Worm (Caenorhabditis elegans) whole organism, L1 larva: ENCODE results near the gene sec-16A.1.

Source experiments
- F16B12.6 ChIP-seq: fragments of 150-350 bp; optimal IDR thresholded peaks from 2 replicates; lab custom pipeline; 2014; ENCODE audit warnings: missing biosample characterization, missing genetic modification characterization
- alr-1 ChIP-seq: fragments of 200-800 bp; sonication (Bioruptor generic); optimal IDR thresholded peaks from 2 replicates; lab custom pipeline; 2018; ENCODE audit warnings: borderline replicate concordance, mild to moderate bottlenecking, missing genetic modification characterization, missing compliant biosample characterization
- aly-2 ChIP-seq: fragments of 150-350 bp; optimal IDR thresholded peaks from 2 replicates; lab custom pipeline; 2014; ENCODE audit warnings: missing biosample characterization, missing genetic modification characterization
- ceh-82 ChIP-seq, 3 experiments: fragments of 150-350 bp in 1 of 3; sonication (generic microtip) in 2 of 3; optimal IDR thresholded peaks; 2 replicates each; lab custom pipeline; 2014 to 2017; ENCODE audit warnings: missing biosample characterization in 3 of 3, missing genetic modification characterization in 3 of 3
- ceh-88 ChIP-seq: fragments of 200-800 bp; sonication (Bioruptor generic); IDR thresholded peaks from 2 replicates; pipeline ENCODE4 v1.3.6; 2022; ENCODE audit warnings: missing genetic modification characterization, missing compliant biosample characterization
- ceh-90 ChIP-seq: sonication (generic microtip); optimal IDR thresholded peaks from 2 replicates; lab custom pipeline; 2016; ENCODE audit warnings: missing genetic modification characterization, missing compliant biosample characterization
- ces-1 ChIP-seq: fragments of 150-350 bp; optimal IDR thresholded peaks from 2 replicates; lab custom pipeline; 2014; ENCODE audit warnings: missing biosample characterization, missing genetic modification reagents, missing genetic modification characterization
- efl-1 ChIP-seq, 4 experiments: fragments of 150-350 bp; optimal IDR thresholded peaks in 3 of 4; peaks in 1 of 4; 1 replicate in 1 of 4; 2 replicates in 3 of 4; lab custom pipeline; 2014; ENCODE audit warnings: missing biosample characterization in 2 of 4, missing genetic modification characterization in 2 of 4, missing genetic modification reagents in 2 of 4
- egl-13 ChIP-seq: sonication (generic microtip); optimal IDR thresholded peaks from 2 replicates; lab custom pipeline; 2016; ENCODE audit warnings: missing genotype, missing genetic modification reagents, missing genetic modification characterization, missing compliant biosample characterization
- egl-27 ChIP-seq, 2 experiments: fragments of 150-350 bp in 1 of 2; sonication (generic microtip); optimal IDR thresholded peaks; 3 replicates each; lab custom pipeline; 2017 to 2018; ENCODE audit warnings: missing biosample characterization in 2 of 2, missing genetic modification characterization in 2 of 2, missing genetic modification reagents in 2 of 2
- fkh-10 ChIP-seq: sonication (generic microtip); optimal IDR thresholded peaks from 2 replicates; lab custom pipeline; 2017; ENCODE audit warnings: missing biosample characterization, missing genetic modification reagents, missing genetic modification characterization
- fkh-4 ChIP-seq: sonication (generic microtip); optimal IDR thresholded peaks from 2 replicates; lab custom pipeline; 2016; ENCODE audit warnings: missing compliant biosample characterization, missing genetic modification characterization, borderline replicate concordance
- fkh-8 ChIP-seq: sonication (generic microtip); optimal IDR thresholded peaks from 2 replicates; lab custom pipeline; 2016; ENCODE audit warnings: mild to moderate bottlenecking, missing genetic modification characterization, missing compliant biosample characterization
- grh-1 ChIP-seq: fragments of 200-800 bp; sonication (Bioruptor generic); IDR thresholded peaks from 2 replicates; pipeline ENCODE4 v1.3.6; 2022; ENCODE audit warnings: missing genetic modification reagents, missing genetic modification characterization, missing compliant biosample characterization
- hpl-2 ChIP-seq: fragments of 150-350 bp; optimal IDR thresholded peaks from 2 replicates; lab custom pipeline; 2014; ENCODE audit warnings: missing biosample characterization, missing genetic modification reagents, missing genetic modification characterization
- irx-1 ChIP-seq: sonication (generic microtip); optimal IDR thresholded peaks from 2 replicates; lab custom pipeline; 2016; ENCODE audit warnings: missing genetic modification characterization, missing compliant biosample characterization
- isw-1 ChIP-seq: fragments of 200-800 bp; sonication (Bioruptor generic); IDR thresholded peaks from 2 replicates; pipeline ENCODE4 v1.3.6; 2022; ENCODE audit warnings: missing genetic modification characterization, missing compliant biosample characterization
- lin-13 ChIP-seq: fragments of 150-350 bp; optimal IDR thresholded peaks from 2 replicates; lab custom pipeline; 2014; ENCODE audit warnings: missing biosample characterization, missing genetic modification reagents, missing genetic modification characterization
- lin-14 ChIP-seq: fragments of 200-800 bp; sonication (Bioruptor generic); optimal IDR thresholded peaks from 2 replicates; lab custom pipeline; 2018; ENCODE audit warnings: mild to moderate bottlenecking, missing genetic modification characterization, moderate library complexity, missing compliant biosample characterization
- lir-3 ChIP-seq: sonication (generic microtip); optimal IDR thresholded peaks from 2 replicates; lab custom pipeline; 2016; ENCODE audit warnings: mild to moderate bottlenecking, missing genetic modification characterization, moderate library complexity, missing compliant biosample characterization; ENCODE audit not compliant: poor library complexity
- lsy-2 ChIP-seq, 2 experiments: fragments of 150-350 bp; optimal IDR thresholded peaks; 2 replicates each; lab custom pipeline; 2014; ENCODE audit warnings: missing biosample characterization in 2 of 2, missing genetic modification characterization in 2 of 2
- mab-9 ChIP-seq: fragments of 200-800 bp; sonication (Bioruptor generic); IDR thresholded peaks from 2 replicates; pipeline ENCODE4 v1.3.6; 2022; ENCODE audit warnings: missing genetic modification reagents, missing genetic modification characterization, missing compliant biosample characterization
- mdl-1 ChIP-seq, 2 experiments: fragments of 150-350 bp; optimal IDR thresholded peaks; 2 replicates each; lab custom pipeline; 2014 to 2017; ENCODE audit warnings: missing biosample characterization in 2 of 2, missing genetic modification characterization in 2 of 2, inconsistent platforms in 1 of 2
- mef-2 ChIP-seq: fragments of 150-350 bp; optimal IDR thresholded peaks from 2 replicates; lab custom pipeline; 2014; ENCODE audit warnings: missing biosample characterization, missing genetic modification characterization
- mep-1 ChIP-seq: fragments of 150-350 bp; optimal IDR thresholded peaks from 2 replicates; lab custom pipeline; 2014; ENCODE audit warnings: missing biosample characterization, missing genetic modification characterization
- nhr-11 ChIP-seq: fragments of 150-350 bp; optimal IDR thresholded peaks from 2 replicates; lab custom pipeline; 2014; ENCODE audit warnings: missing biosample characterization, missing genetic modification characterization
- nhr-12 ChIP-seq: sonication (generic microtip); optimal IDR thresholded peaks from 2 replicates; lab custom pipeline; 2017; ENCODE audit warnings: missing biosample characterization, missing genetic modification characterization
- nhr-19 ChIP-seq: fragments of 200-800 bp; sonication (Bioruptor generic); conservative IDR thresholded peaks from 2 replicates; pipeline ENCODE4 v1.3.6; 2022; ENCODE audit warnings: missing genetic modification characterization, missing compliant biosample characterization
- nhr-20 ChIP-seq: sonication (generic microtip); optimal IDR thresholded peaks from 2 replicates; lab custom pipeline; 2016; ENCODE audit warnings: mild to moderate bottlenecking, missing genetic modification characterization, missing compliant biosample characterization
- nhr-47 ChIP-seq: sonication (generic microtip); optimal IDR thresholded peaks from 2 replicates; lab custom pipeline; 2016; ENCODE audit warnings: mild to moderate bottlenecking, missing genetic modification characterization, moderate library complexity, missing compliant biosample characterization
- nhr-71 ChIP-seq: sonication (generic microtip); optimal IDR thresholded peaks from 2 replicates; lab custom pipeline; 2016; ENCODE audit warnings: mild to moderate bottlenecking, missing genetic modification characterization, moderate library complexity, missing compliant biosample characterization
- nhr-77 ChIP-seq: fragments of 150-350 bp; optimal IDR thresholded peaks from 2 replicates; lab custom pipeline; 2014; ENCODE audit warnings: missing biosample characterization, missing genetic modification characterization
- nhr-84 ChIP-seq: sonication (generic microtip); optimal IDR thresholded peaks from 2 replicates; lab custom pipeline; 2017; ENCODE audit warnings: missing biosample characterization, missing genetic modification characterization
- nhr-85 ChIP-seq: sonication (generic microtip); peaks from one replicate; lab custom pipeline; 2016; ENCODE audit warnings: missing genetic modification characterization, inconsistent platforms, missing compliant biosample characterization
- pag-3 ChIP-seq: sonication (generic microtip); optimal IDR thresholded peaks from 2 replicates; lab custom pipeline; 2017; ENCODE audit warnings: missing genetic modification characterization, mild to moderate bottlenecking, missing compliant biosample characterization, antibody characterized with exemption, borderline replicate concordance; ENCODE audit not compliant: insufficient read depth
- rnt-1 ChIP-seq: sonication (generic microtip); optimal IDR thresholded peaks from 2 replicates; lab custom pipeline; 2016; ENCODE audit warnings: mild to moderate bottlenecking, missing genetic modification characterization, moderate library complexity, missing compliant biosample characterization
- snpc-4 ChIP-seq: fragments of 150-350 bp; optimal IDR thresholded peaks from 2 replicates; lab custom pipeline; 2014; ENCODE audit warnings: missing biosample characterization, missing genetic modification characterization
- snu-23 ChIP-seq: sonication (generic microtip); optimal IDR thresholded peaks from 2 replicates; lab custom pipeline; 2016; ENCODE audit warnings: missing genetic modification characterization, missing compliant biosample characterization
- sox-4 ChIP-seq: sonication (generic microtip); optimal IDR thresholded peaks from 2 replicates; lab custom pipeline; 2016; ENCODE audit warnings: missing genetic modification characterization, missing compliant biosample characterization
- sup-37 ChIP-seq: fragments of 200-800 bp; sonication (Bioruptor generic); optimal IDR thresholded peaks from 2 replicates; lab custom pipeline; 2018; ENCODE audit warnings: mild to moderate bottlenecking, missing genetic modification characterization, missing compliant biosample characterization
- swsn-7 ChIP-seq: sonication (generic microtip); optimal IDR thresholded peaks from 2 replicates; lab custom pipeline; 2016; ENCODE audit warnings: missing genetic modification characterization, missing compliant biosample characterization
- tlp-1 ChIP-seq: fragments of 150-350 bp; optimal IDR thresholded peaks from 2 replicates; lab custom pipeline; 2014; ENCODE audit warnings: missing biosample characterization, missing genetic modification characterization
- unc-62 ChIP-seq: fragments of 150-350 bp; optimal IDR thresholded peaks from 2 replicates; lab custom pipeline; 2014; ENCODE audit warnings: missing biosample characterization, missing genetic modification reagents, missing genetic modification characterization
- vab-15 ChIP-seq: sonication (generic microtip); optimal IDR thresholded peaks from 2 replicates; lab custom pipeline; 2017; ENCODE audit warnings: missing genotype, mild to moderate bottlenecking, missing genetic modification characterization, missing compliant biosample characterization
- xbp-1 ChIP-seq: sonication (generic microtip); optimal IDR thresholded peaks from 2 replicates; lab custom pipeline; 2016; ENCODE audit warnings: missing genetic modification characterization, missing compliant biosample characterization
- zip-4 ChIP-seq: fragments of 200-800 bp; sonication (Bioruptor generic); optimal IDR thresholded peaks from 2 replicates; lab custom pipeline; 2018; ENCODE audit warnings: mild to moderate bottlenecking, missing genetic modification characterization, moderate library complexity, missing compliant biosample characterization
- ztf-11 ChIP-seq, 2 experiments: sonication (generic microtip); optimal IDR thresholded peaks; 2 replicates each; lab custom pipeline; 2016 to 2017; ENCODE audit warnings: missing genetic modification characterization in 2 of 2, missing biosample characterization in 1 of 2, missing compliant biosample characterization in 1 of 2

Gene sec-16A.1

ce11 chrIII:9151782-9152181 is 26.1 kb downstream of the sec-16A.1 start (continued):
- TF ChIP-seq isw-1 (GFP tag; lab: Robert Waterston, UW) (no peak), nhr-19 (GFP tag; lab: Robert Waterston, UW) (peak; percentile 22; the same call in 1 of the 2 replicates), nhr-71 (tag; lab: Kevin White, UChicago) (peak; percentile 55), grh-1 (GFP tag; lab: Robert Waterston, UW) (no peak), snu-23 (GFP tag; lab: Kevin White, UChicago) (peak; percentile 29), sup-37 (GFP tag; lab: Kevin White, UChicago) (no peak), mep-1 (tag; lab: Kevin White, UChicago) (peak; percentile 40), alr-1 (tag; lab: Kevin White, UChicago) (no peak), mdl-1 (tag; optimal IDR thresholded peaks at IDR 0.05; lab: Kevin White, UChicago) (peak in 1 of 2 experiments; percentile 16), nhr-20 (tag; lab: Kevin White, UChicago) (peak; percentile 25), mef-2 (tag; lab: Kevin White, UChicago) (no peak), fkh-4 (tag; lab: Kevin White, UChicago) (peak; percentile 1), sox-4 (tag; lab: Kevin White, UChicago) (no peak), fkh-10 (GFP tag; lab: Kevin White, UChicago) (no peak), nhr-84 (tag; lab: Kevin White, UChicago) (no peak), lin-14 (GFP tag; lab: Kevin White, UChicago) (peak; percentile 82), unc-62 (GFP tag; lab: Kevin White, UChicago) (no peak), vab-15 (tag; lab: Kevin White, UChicago) (no peak), ces-1 (GFP tag; lab: Kevin White, UChicago) (no peak), nhr-11 (tag; lab: Kevin White, UChicago) (no peak), fkh-8 (no peak), egl-13 (tag; lab: Kevin White, UChicago) (no peak), rnt-1 (tag; lab: Kevin White, UChicago) (peak; percentile 64), nhr-47 (tag; lab: Kevin White, UChicago) (no peak), aly-2 (tag; lab: Kevin White, UChicago) (no peak), irx-1 (no peak), pag-3 (tag; lab: Kevin White, UChicago) (peak; percentile 89), hpl-2 (GFP tag; lab: Kevin White, UChicago) (no peak), snpc-4 (tag; lab: Kevin White, UChicago) (no peak), F16B12.6 (tag; lab: Kevin White, UChicago) (no peak), ztf-11 (tag; optimal IDR thresholded peaks at IDR 0.05; lab: Kevin White, UChicago) (no peak), xbp-1 (tag; lab: Kevin White, UChicago) (no peak), mab-9 (no peak), nhr-12 (tag; lab: Kevin White, UChicago) (no peak), ceh-90 (tag; lab: Kevin White, UChicago) (no peak), lir-3 (tag; lab: Kevin White, UChicago) (no peak), lin-13 (no peak)

DNA sequence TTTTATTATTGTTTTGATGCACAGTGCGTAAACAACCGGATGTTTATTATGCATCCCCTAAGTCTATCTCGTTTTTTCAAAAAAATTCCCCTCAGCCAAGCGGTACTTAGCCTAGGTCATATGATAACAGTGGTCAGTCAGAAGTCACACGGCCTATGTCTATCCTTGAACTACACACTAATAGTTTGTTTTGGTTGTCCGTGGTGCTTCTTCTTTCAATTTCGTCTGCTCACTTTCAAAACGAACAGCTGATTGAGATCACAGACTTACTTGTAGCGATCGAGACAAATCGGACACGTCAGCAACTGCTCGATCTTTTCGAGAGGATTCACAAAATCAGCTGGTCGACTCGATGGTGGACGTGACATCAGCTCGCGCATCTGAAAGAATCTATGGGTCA is 27.3 kb downstream of the sec-16A.1 start:
- no peak for TF ChIP-seq nhr-77
- no peak for TF ChIP-seq zip-4
- TF ChIP-seq egl-27 (tag; optimal IDR thresholded peaks at IDR 0.05; lab: Kevin White, UChicago): no peak
- no peak for TF ChIP-seq ceh-82 (tag; optimal IDR thresholded peaks at IDR 0.05; lab: Kevin White, UChicago)
- no peak for TF ChIP-seq efl-1 (optimal IDR thresholded peaks at IDR 0.05; lab: Kevin White, UChicago)
- peak; percentile 10 to 94 for TF ChIP-seq efl-1 (GFP tag; optimal IDR thresholded peaks at IDR 0.05 in 1 of 2; lab: Kevin White, UChicago)
- no peak for TF ChIP-seq swsn-7 (tag; lab: Kevin White, UChicago)
- TF ChIP-seq fkh-10 (GFP tag; lab: Kevin White, UChicago): no peak
- TF ChIP-seq nhr-71 (tag; lab: Kevin White, UChicago): peak; percentile 40
- no peak for TF ChIP-seq tlp-1 (tag; lab: Kevin White, UChicago)
- TF ChIP-seq lin-14 (GFP tag; lab: Kevin White, UChicago): peak; percentile 40
- peak in 1 of 2 experiments; percentile 42 for TF ChIP-seq lsy-2 (tag; optimal IDR thresholded peaks at IDR 0.05; lab: Kevin White, UChicago)
- peak; percentile 46 for TF ChIP-seq rnt-1 (tag; lab: Kevin White, UChicago)
- no peak for TF ChIP-seq snpc-4 (tag; lab: Kevin White, UChicago)
- no peak for TF ChIP-seq hpl-2 (GFP tag; lab: Kevin White, UChicago)
- TF ChIP-seq ceh-88: no peak
- no peak for TF ChIP-seq nhr-85 (tag; lab: Kevin White, UChicago)
- no peak for TF ChIP-seq aly-2 (tag; lab: Kevin White, UChicago)
- TF ChIP-seq, all 84 proteins: peak for 5
